Worm (Caenorhabditis elegans) whole organism, dauer: ENCODE measurements around the gene ZC239.20.
"Not testable (repeated sequence)": the region's sequence is repeated elsewhere in the genome, so short reads cannot be mapped to it uniquely, and the experiment has no call there.

Experiments used
- unc-62 ChIP-seq: sonication (generic microtip); optimal IDR thresholded peaks from 2 replicates; lab custom pipeline; 2017; ENCODE audit warnings: missing biosample characterization, missing genetic modification reagents, missing genetic modification characterization

The ZC239.20 gene

ce11 chrII:3224631-3225030 lies 18.3 kb upstream of the ZC239.20 start, which contains the start of gene ZC239.15:
Gene ZC239.15, minus strand, starts transcription at chrII:3224731.
- TF ChIP-seq unc-62: no peak

ce11 chrII:3222686-3223085 lies 16.4 kb upstream of the ZC239.20 start, which contains the start of gene ZC239.13:
Gene ZC239.13, minus strand, starts transcription at chrII:3222839.
- TF ChIP-seq unc-62: no peak

- no peak for TF ChIP-seq unc-62
Observed at ce11 chrII:3221730-3222129, 15.4 kb upstream of the ZC239.20 start, which contains the start of gene ZC239.14. Gene ZC239.14, minus strand, starts transcription at chrII:3222034.

- no peak for TF ChIP-seq unc-62
Observed at ce11 chrII:3220723-3221122, 14.4 kb upstream of the ZC239.20 start, which contains the start of gene ZC239.22. Gene ZC239.22, minus strand, starts transcription at chrII:3220823.

ce11 chrII:3215762-3216161 lies 9.4 kb upstream of the ZC239.20 start, which contains the start of gene ZC239.3:
Gene ZC239.3, plus strand, starts transcription at chrII:3216062.
- not testable (repeated sequence) for TF ChIP-seq unc-62

ce11 chrII:3213898-3214297 lies 7.6 kb upstream of the ZC239.20 start, which contains the start of gene ZC239.4:
Gene ZC239.4, plus strand, starts transcription at chrII:3214198.
- TF ChIP-seq unc-62: no peak

ce11 chrII:3210365-3210764 lies 4.0 kb upstream of the ZC239.20 start, which contains the start of gene ZC239.5:
Gene ZC239.5, plus strand, starts transcription at chrII:3210665.
- no peak for TF ChIP-seq unc-62

- no peak for TF ChIP-seq unc-62
Observed at ce11 chrII:3209251-3209650, 2.9 kb upstream of the ZC239.20 start, which contains the start of gene ZC239.6. Gene ZC239.6, plus strand, starts transcription at chrII:3209631.

ce11 chrII:3208679-3209078 lies 2.4 kb upstream of the ZC239.20 start, which contains the start of gene sdz-35:
Gene sdz-35, minus strand, starts transcription at chrII:3208779.
- no peak for TF ChIP-seq unc-62

- no peak for TF ChIP-seq unc-62
Observed at ce11 chrII:3203415-3203814, 2.9 kb downstream of the ZC239.20 start, which contains the start of gene sri-50. Gene sri-50, plus strand, starts transcription at chrII:3203715.

- no peak for TF ChIP-seq unc-62
Observed at ce11 chrII:3202519-3202918, 3.8 kb downstream of the ZC239.20 start, which contains the start of gene sri-53. Gene sri-53, minus strand, starts transcription at chrII:3202619.

- not testable (repeated sequence) for TF ChIP-seq unc-62
Observed at ce11 chrII:3201242-3201641, 5.1 kb downstream of the ZC239.20 start, which contains the start of gene sri-48. Gene sri-48, minus strand, starts transcription at chrII:3201342.

ce11 chrII:3198998-3199397 lies 7.3 kb downstream of the ZC239.20 start, which contains the start of gene sri-51:
Gene sri-51, minus strand, starts transcription at chrII:3199098.
- no peak for TF ChIP-seq unc-62

ce11 chrII:3196966-3197365 lies 9.4 kb downstream of the ZC239.20 start, which contains the start of gene gcy-15:
Gene gcy-15, minus strand, starts transcription at chrII:3197066.
- TF ChIP-seq unc-62: no peak

- TF ChIP-seq unc-62: no peak
Observed at ce11 chrII:3195739-3196138, 10.6 kb downstream of the ZC239.20 start.

- not testable (repeated sequence) for TF ChIP-seq unc-62
Observed at ce11 chrII:3191544-3191943, 14.8 kb downstream of the ZC239.20 start, which contains the start of gene Y27F2A.9. Gene Y27F2A.9, minus strand, starts transcription at chrII:3191644.

- not testable (repeated sequence) for TF ChIP-seq unc-62
Observed at ce11 chrII:3189038-3189437, 17.3 kb downstream of the ZC239.20 start, which contains the start of gene Y27F2A.11. Gene Y27F2A.11, plus strand, starts transcription at chrII:3189338.

- no peak for TF ChIP-seq unc-62
Observed at ce11 chrII:3185848-3186247, 20.5 kb downstream of the ZC239.20 start.
